Fruit fly (Drosophila melanogaster) whole organism, prepupa: ENCODE results near the gene CG18649.

ENCODE experiments used
- Blimp-1 ChIP-seq: fragments of 200-800 bp; sonication (Bioruptor generic); optimal IDR thresholded peaks from 3 replicates; lab custom pipeline; 2017; ENCODE audit warnings: missing biosample characterization, missing genetic modification characterization, mild to moderate bottlenecking, moderate library complexity, missing genetic modification reagents
- CG11762 ChIP-seq: fragments of 200-800 bp; sonication (Bioruptor generic); optimal IDR thresholded peaks from 3 replicates; lab custom pipeline; 2016; ENCODE audit warnings: missing biosample characterization, missing genetic modification characterization; ENCODE audit not compliant: insufficient read depth
- CG32006 ChIP-seq: fragments of 200-800 bp; sonication (Bioruptor generic); optimal IDR thresholded peaks from 3 replicates; lab custom pipeline; 2017; ENCODE audit warnings: missing biosample characterization, mild to moderate bottlenecking, missing genetic modification characterization
- CG4318 ChIP-seq: fragments of 200-800 bp; sonication (Bioruptor generic); optimal IDR thresholded peaks from 3 replicates; lab custom pipeline; 2017; ENCODE audit warnings: missing biosample characterization, mild to moderate bottlenecking, missing genetic modification characterization
- CG6163 ChIP-seq: fragments of 200-800 bp; sonication (Bioruptor generic); IDR thresholded peaks from 3 replicates; pipeline ENCODE4 v1.3.6; 2022; ENCODE audit warnings: missing biosample characterization, missing genetic modification characterization
- CG6854 ChIP-seq: fragments of 200-800 bp; sonication (Bioruptor generic); optimal IDR thresholded peaks from 2 replicates; lab custom pipeline; 2017; ENCODE audit warnings: missing biosample characterization, mild to moderate bottlenecking, missing genetic modification characterization
- CG8632 ChIP-seq: fragments of 200-800 bp; sonication (Bioruptor generic); optimal IDR thresholded peaks from 3 replicates; lab custom pipeline; 2016; ENCODE audit warnings: missing biosample characterization, missing genetic modification characterization
- Ets96B ChIP-seq: fragments of 200-800 bp; optimal IDR thresholded peaks from 2 replicates; lab custom pipeline; 2019; ENCODE audit warnings: missing biosample characterization, mild to moderate bottlenecking, missing genetic modification characterization, moderate library complexity
- Hr39 ChIP-seq: fragments of 200-800 bp; sonication (Bioruptor generic); optimal IDR thresholded peaks from 2 replicates; lab custom pipeline; 2016; ENCODE audit warnings: missing biosample characterization, missing genetic modification characterization
- Lpt ChIP-seq: fragments of 200-800 bp; sonication (Bioruptor generic); optimal IDR thresholded peaks from 3 replicates; lab custom pipeline; 2016; ENCODE audit warnings: missing biosample characterization, missing genetic modification characterization
- OdsH ChIP-seq: fragments of 200-800 bp; sonication (Bioruptor generic); optimal IDR thresholded peaks from 3 replicates; lab custom pipeline; 2016; ENCODE audit warnings: missing biosample characterization, missing genetic modification characterization
- eg ChIP-seq: fragments of 200-800 bp; sonication (Bioruptor generic); IDR thresholded peaks from 3 replicates; pipeline ENCODE4 v1.3.6; 2022; ENCODE audit warnings: missing biosample characterization, missing genetic modification characterization
- fd85E ChIP-seq: fragments of 200-800 bp; sonication (Bioruptor generic); optimal IDR thresholded peaks from 3 replicates; lab custom pipeline; 2016; ENCODE audit warnings: missing biosample characterization, missing genetic modification characterization
- net ChIP-seq: fragments of 200-800 bp; sonication (Bioruptor generic); optimal IDR thresholded peaks from 3 replicates; lab custom pipeline; 2016; ENCODE audit warnings: missing biosample characterization, missing genetic modification characterization

DNA sequence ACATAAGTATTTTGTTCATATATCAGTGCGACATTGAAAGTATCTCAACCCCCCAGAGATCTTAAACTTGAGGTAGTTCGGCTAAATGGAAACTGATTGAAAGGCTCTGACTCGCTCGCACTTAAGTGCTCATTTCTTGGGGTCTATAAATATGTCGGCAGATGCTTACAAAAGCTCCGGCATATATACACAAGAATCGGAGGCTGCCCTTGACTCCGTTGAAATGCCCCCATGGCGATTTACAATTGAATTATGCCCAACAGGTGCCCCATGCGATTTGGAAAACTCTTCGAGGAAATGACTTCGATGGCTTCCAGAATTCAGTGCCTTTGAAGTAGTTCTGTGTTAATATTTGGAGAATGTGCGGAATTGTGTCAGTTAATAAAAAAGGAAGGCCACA is 19.7 kb upstream of the CG18649 start:
- no peak for TF ChIP-seq CG6163
- no peak for TF ChIP-seq eg (GFP tag; lab: Robert Waterston, UW)
- TF ChIP-seq fd85E (GFP tag; lab: Kevin White, UChicago) = no peak
- no peak for TF ChIP-seq CG11762 (GFP tag; lab: Kevin White, UChicago)
- no peak for TF ChIP-seq Hr39 (GFP tag; lab: Kevin White, UChicago)
- TF ChIP-seq Lpt (GFP tag; lab: Kevin White, UChicago) = no peak
- TF ChIP-seq net (GFP tag; lab: Kevin White, UChicago) = no peak
- no peak for TF ChIP-seq CG8632 (GFP tag; lab: Kevin White, UChicago)
- TF ChIP-seq Blimp-1 = no peak
- TF ChIP-seq Ets96B = no peak
- TF ChIP-seq OdsH (GFP tag; lab: Kevin White, UChicago) = no peak
- TF ChIP-seq CG6854 (GFP tag; lab: Kevin White, UChicago) = no peak
- TF ChIP-seq CG32006 (GFP tag; lab: Kevin White, UChicago) = no peak
- no peak for TF ChIP-seq CG4318 (GFP tag; lab: Kevin White, UChicago)
